Fruit fly (Drosophila melanogaster) whole organism, wandering third instar larva: ENCODE results near the gene Rnb.
A peak's percentile ranks its signal among the peaks of the same experiment; 100 is the strongest.

Experiments used
- GATAd ChIP-seq: sonication (Bioruptor generic); optimal IDR thresholded peaks from 2 replicates; lab custom pipeline; 2016; ENCODE audit warnings: missing biosample characterization, missing genetic modification characterization
- Hr83 ChIP-seq: fragments of 200-300 bp; sonication (Bioruptor generic); optimal IDR thresholded peaks from 2 replicates; lab custom pipeline; 2016; ENCODE audit warnings: missing biosample characterization, mild to moderate bottlenecking, missing genetic modification characterization, moderate library complexity; ENCODE audit not compliant: poor library complexity, severe bottlenecking
- Myc ChIP-seq: fragments of >200 bp; optimal IDR thresholded peaks from 2 replicates; lab custom pipeline; 2017
- Sp1 ChIP-seq: fragments of 200-800 bp; sonication (Bioruptor generic); optimal IDR thresholded peaks from 3 replicates; lab custom pipeline; 2019; ENCODE audit warnings: missing biosample characterization, mild to moderate bottlenecking, missing genetic modification characterization, moderate library complexity
- br ChIP-seq: fragments of 200-800 bp; sonication (Bioruptor generic); optimal IDR thresholded peaks from 2 replicates; lab custom pipeline; 2016; ENCODE audit warnings: missing biosample characterization, missing genetic modification characterization
- dsf ChIP-seq: sonication (Bioruptor generic); optimal IDR thresholded peaks from 2 replicates; lab custom pipeline; 2016; ENCODE audit warnings: missing biosample characterization, missing genetic modification characterization, borderline replicate concordance
- rgr ChIP-seq: fragments of 200-800 bp; sonication (Bioruptor generic); optimal IDR thresholded peaks from 3 replicates; lab custom pipeline; 2016; ENCODE audit warnings: missing biosample characterization, mild to moderate bottlenecking, missing genetic modification characterization
- tai ChIP-seq: sonication (Bioruptor generic); optimal IDR thresholded peaks from 2 replicates; lab custom pipeline; 2016; ENCODE audit warnings: missing biosample characterization, missing genetic modification characterization
- usp ChIP-seq: fragments of >200 bp; optimal IDR thresholded peaks from 2 replicates; lab custom pipeline; 2017; ENCODE audit warnings: missing biosample characterization, missing genetic modification characterization

DNA sequence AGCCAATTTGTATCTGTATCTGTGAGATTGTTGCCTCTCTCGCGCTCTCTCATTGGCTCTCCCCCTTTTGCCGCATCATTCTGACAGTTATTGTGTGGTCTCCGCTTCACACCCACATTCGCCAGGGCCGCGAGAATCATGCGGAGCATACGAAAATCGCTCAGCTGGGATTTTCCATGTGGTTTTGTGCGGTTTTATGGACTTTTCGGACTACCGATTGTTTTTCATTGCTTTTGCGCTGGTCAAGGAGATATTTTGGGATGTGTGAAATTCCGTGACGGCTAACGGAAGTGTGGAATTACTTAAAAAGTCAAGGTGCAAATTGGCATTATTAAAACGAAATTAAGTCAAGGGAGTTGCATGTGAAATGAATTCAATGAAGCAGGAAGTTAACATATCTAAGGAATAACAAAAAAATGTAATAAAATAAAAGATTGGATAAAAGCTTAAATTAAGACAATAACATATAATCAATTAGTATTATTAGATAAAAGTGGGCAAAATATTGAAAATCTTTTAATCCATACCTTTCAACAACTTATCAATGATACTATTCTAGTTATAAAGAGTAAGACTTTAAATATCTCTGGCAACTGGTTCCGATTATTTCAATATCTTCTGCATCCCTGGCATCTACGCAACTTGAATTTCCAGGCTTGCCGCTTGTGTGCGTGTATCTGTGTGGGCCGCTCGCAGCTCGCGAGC is 26.9 kb downstream of the Rnb start:
- TF ChIP-seq tai: peak; percentile 36
- TF ChIP-seq GATAd (GFP tag; lab: Kevin White, UChicago): no peak
- no peak for TF ChIP-seq rgr (GFP tag; lab: Kevin White, UChicago)
- no peak for TF ChIP-seq usp
- peak; percentile 55 for TF ChIP-seq Hr83
- TF ChIP-seq br (GFP tag; lab: Kevin White, UChicago): peak; percentile 2
- peak; percentile 29 for TF ChIP-seq Myc
- TF ChIP-seq dsf (GFP tag; lab: Kevin White, UChicago): no peak
- no peak for TF ChIP-seq Sp1
